Worm (Caenorhabditis elegans) whole organism, L2 larva: Measurements from ENCODE around the gene gfat-1.

ENCODE experiments used
- R02D3.7 ChIP-seq: fragments of 150-350 bp; optimal IDR thresholded peaks from 2 replicates; lab custom pipeline; 2014; ENCODE audit warnings: missing biosample characterization, missing genetic modification characterization
- Y55F3AM.14 ChIP-seq: fragments of 200-800 bp; sonication (Bioruptor generic); optimal IDR thresholded peaks from 2 replicates; lab custom pipeline; 2018; ENCODE audit warnings: mild to moderate bottlenecking, missing genetic modification characterization, missing compliant biosample characterization
- alr-1 ChIP-seq: fragments of 150-350 bp; optimal IDR thresholded peaks from 2 replicates; lab custom pipeline; 2014; ENCODE audit warnings: missing biosample characterization, missing genetic modification characterization
- aly-2 ChIP-seq: fragments of 150-350 bp; optimal IDR thresholded peaks from 2 replicates; lab custom pipeline; 2014; ENCODE audit warnings: missing biosample characterization, missing genetic modification characterization
- ama-1 ChIP-seq: fragments of 150-350 bp; optimal IDR thresholded peaks from 2 replicates; lab custom pipeline; 2018; ENCODE audit warnings: inconsistent platforms
- ceh-16 ChIP-seq: fragments of 150-350 bp; optimal IDR thresholded peaks from 2 replicates; lab custom pipeline; 2014; ENCODE audit warnings: missing biosample characterization, missing genetic modification characterization
- ceh-82 ChIP-seq: fragments of 150-350 bp; optimal IDR thresholded peaks from 2 replicates; lab custom pipeline; 2014; ENCODE audit warnings: missing biosample characterization, missing genetic modification characterization
- crh-2 ChIP-seq: sonication (generic microtip); optimal IDR thresholded peaks from 2 replicates; lab custom pipeline; 2017; ENCODE audit warnings: missing biosample characterization, missing genetic modification characterization
- dmd-4 ChIP-seq: sonication (generic microtip); optimal IDR thresholded peaks from 2 replicates; lab custom pipeline; 2017; ENCODE audit warnings: missing biosample characterization, missing genetic modification characterization
- egl-27 ChIP-seq: sonication (generic microtip); optimal IDR thresholded peaks from 3 replicates; lab custom pipeline; 2017; ENCODE audit warnings: missing biosample characterization, missing genetic modification reagents, missing genetic modification characterization
- elt-1 ChIP-seq: fragments of 150-350 bp; optimal IDR thresholded peaks from 2 replicates; lab custom pipeline; 2014; ENCODE audit warnings: missing biosample characterization, missing genetic modification characterization
- fos-1 ChIP-seq: fragments of 150-350 bp; optimal IDR thresholded peaks from 2 replicates; lab custom pipeline; 2014; ENCODE audit warnings: missing biosample characterization, missing genetic modification characterization
- gmeb-1 ChIP-seq: fragments of 150-350 bp; optimal IDR thresholded peaks from 2 replicates; lab custom pipeline; 2014; ENCODE audit warnings: missing biosample characterization, missing genetic modification characterization
- lin-13 ChIP-seq: fragments of 150-350 bp; optimal IDR thresholded peaks from 2 replicates; lab custom pipeline; 2014; ENCODE audit warnings: missing biosample characterization, missing genetic modification reagents, missing genetic modification characterization
- lin-39 ChIP-seq: fragments of 150-350 bp; optimal IDR thresholded peaks from 2 replicates; lab custom pipeline; 2014; ENCODE audit warnings: missing biosample characterization, missing genetic modification reagents, missing genetic modification characterization
- lsy-2 ChIP-seq, 2 experiments: fragments of 150-350 bp in 1 of 2; sonication (generic microtip) in 1 of 2; optimal IDR thresholded peaks; 2 replicates each; lab custom pipeline; 2014 to 2017; ENCODE audit warnings: missing biosample characterization in 2 of 2, missing genetic modification characterization in 2 of 2
- mdl-1 ChIP-seq, 2 experiments: fragments of 150-350 bp in 1 of 2; sonication (generic microtip) in 1 of 2; optimal IDR thresholded peaks; 2 replicates each; lab custom pipeline; 2017; ENCODE audit warnings: missing biosample characterization in 2 of 2, missing genetic modification characterization in 2 of 2
- nhr-10 ChIP-seq: sonication (generic microtip); optimal IDR thresholded peaks from 2 replicates; lab custom pipeline; 2017; ENCODE audit warnings: missing biosample characterization, missing genetic modification characterization
- nhr-129 ChIP-seq: fragments of 150-350 bp; optimal IDR thresholded peaks from 2 replicates; lab custom pipeline; 2014; ENCODE audit warnings: missing biosample characterization, missing genetic modification characterization
- nhr-21 ChIP-seq: fragments of 150-350 bp; optimal IDR thresholded peaks from 2 replicates; lab custom pipeline; 2014; ENCODE audit warnings: missing biosample characterization, missing genetic modification characterization
- nhr-23 ChIP-seq: fragments of 150-350 bp; optimal IDR thresholded peaks from 2 replicates; lab custom pipeline; 2014; ENCODE audit warnings: missing biosample characterization, missing genetic modification reagents, missing genetic modification characterization
- nhr-237 ChIP-seq: fragments of 150-350 bp; optimal IDR thresholded peaks from 2 replicates; lab custom pipeline; 2014; ENCODE audit warnings: missing biosample characterization, missing genetic modification characterization
- nhr-77 ChIP-seq: fragments of 150-350 bp; optimal IDR thresholded peaks from 2 replicates; lab custom pipeline; 2014; ENCODE audit warnings: missing biosample characterization, missing genetic modification characterization
- peb-1 ChIP-seq: fragments of 150-350 bp; optimal IDR thresholded peaks from 2 replicates; lab custom pipeline; 2014; ENCODE audit warnings: missing biosample characterization, missing genetic modification characterization
- sem-4 ChIP-seq: fragments of 150-350 bp; optimal IDR thresholded peaks from 2 replicates; lab custom pipeline; 2014; ENCODE audit warnings: missing biosample characterization, missing genetic modification reagents, missing genetic modification characterization
- skn-1 ChIP-seq: sonication (generic microtip); optimal IDR thresholded peaks from 2 replicates; lab custom pipeline; 2017; ENCODE audit warnings: missing biosample characterization, missing genetic modification characterization
- sma-3 ChIP-seq: sonication (generic microtip); optimal IDR thresholded peaks from 2 replicates; lab custom pipeline; 2016; ENCODE audit warnings: missing genetic modification reagents, missing genetic modification characterization, missing compliant biosample characterization
- sma-9 ChIP-seq, 2 experiments: fragments of 150-350 bp in 1 of 2; sonication (generic microtip) in 1 of 2; optimal IDR thresholded peaks; 2 replicates each; lab custom pipeline; 2014 to 2016; ENCODE audit warnings: missing genetic modification characterization in 2 of 2, mild to moderate bottlenecking in 1 of 2, missing biosample characterization in 1 of 2, missing compliant biosample characterization in 1 of 2, missing genetic modification reagents in 1 of 2, moderate library complexity in 1 of 2
- snpc-4 ChIP-seq: fragments of 150-350 bp; optimal IDR thresholded peaks from 2 replicates; lab custom pipeline; 2014; ENCODE audit warnings: missing biosample characterization, missing genetic modification characterization
- ztf-1 ChIP-seq: fragments of 200-800 bp; sonication (Bioruptor generic); conservative IDR thresholded peaks from 2 replicates; pipeline ENCODE4 v1.3.6; 2022; ENCODE audit warnings: missing genetic modification characterization, missing compliant biosample characterization
- ztf-11 ChIP-seq: sonication (generic microtip); optimal IDR thresholded peaks from 2 replicates; lab custom pipeline; 2017; ENCODE audit warnings: missing biosample characterization, missing genetic modification characterization
- ztf-4 ChIP-seq: fragments of 150-350 bp; optimal IDR thresholded peaks from 2 replicates; lab custom pipeline; 2014; ENCODE audit warnings: missing biosample characterization, missing genetic modification characterization

Gene gfat-1

ce11 chrII:11545299-11545951 lies 49.8 kb downstream of the gfat-1 start, which contains the start of gene dnj-13 (continued):
- peak; percentile 54 for TF ChIP-seq ceh-82 (tag; lab: Kevin White, UChicago)
- TF ChIP-seq egl-27, result peak; percentile 76
- peak; percentile 61 for TF ChIP-seq skn-1 (tag; lab: Kevin White, UChicago)
- peak; percentile 97 for TF ChIP-seq sma-9 (GFP tag; optimal IDR thresholded peaks at IDR 0.05; lab: Kevin White, UChicago)
- no peak for TF ChIP-seq sma-9 (tag; optimal IDR thresholded peaks at IDR 0.05; lab: Kevin White, UChicago)
- peak; percentile 89 to 92 for TF ChIP-seq lsy-2 (tag; optimal IDR thresholded peaks at IDR 0.05; lab: Kevin White, UChicago)
- peak; percentile 86 for TF ChIP-seq nhr-129 (tag; lab: Kevin White, UChicago)
- peak; percentile 30 for TF ChIP-seq lin-39 (tag; lab: Kevin White, UChicago)
- TF ChIP-seq crh-2, result peak; percentile 93
- TF ChIP-seq nhr-77 (tag; lab: Kevin White, UChicago), result peak; percentile 82
- TF ChIP-seq elt-1 (tag; lab: Kevin White, UChicago), result no peak
- TF ChIP-seq nhr-237 (tag; lab: Kevin White, UChicago), result peak; percentile 43
- peak; percentile 82 for TF ChIP-seq nhr-10 (tag; lab: Kevin White, UChicago)
- TF ChIP-seq R02D3.7 (tag; lab: Kevin White, UChicago), result peak; percentile 52
- TF ChIP-seq aly-2 (tag; lab: Kevin White, UChicago), result no peak
- TF ChIP-seq ztf-4 (tag; lab: Kevin White, UChicago), result peak; percentile 89

- no peak for TF ChIP-seq sma-3 (GFP tag; lab: Kevin White, UChicago)
- no peak for TF ChIP-seq dmd-4 (tag; lab: Kevin White, UChicago)
- TF ChIP-seq lin-13 (GFP tag; lab: Kevin White, UChicago), result no peak
- no peak for TF ChIP-seq fos-1 (tag; lab: Kevin White, UChicago)
- TF ChIP-seq skn-1 (tag; lab: Kevin White, UChicago), result no peak
- no peak for TF ChIP-seq Y55F3AM.14
- TF ChIP-seq nhr-23 (tag; lab: Kevin White, UChicago), result no peak
- TF ChIP-seq crh-2, result no peak
- TF ChIP-seq R02D3.7 (tag; lab: Kevin White, UChicago), result no peak
- TF ChIP-seq ceh-16 (tag; lab: Kevin White, UChicago), result no peak
- no peak for TF ChIP-seq mdl-1 (tag; optimal IDR thresholded peaks at IDR 0.05; lab: Kevin White, UChicago)
- TF ChIP-seq ztf-11, result no peak
- no peak for TF ChIP-seq lsy-2 (tag; optimal IDR thresholded peaks at IDR 0.05; lab: Kevin White, UChicago)
- no peak for TF ChIP-seq gmeb-1 (tag; lab: Kevin White, UChicago)
- no peak for TF ChIP-seq snpc-4
Measured at ce11 chrII:11544714-11545113, 50.5 kb downstream of the gfat-1 start, which contains the start of gene F54D5.9. Gene F54D5.9, minus strand, starts transcription at chrII:11544828.

- no peak for TF ChIP-seq aly-2 (tag; lab: Kevin White, UChicago)
- no peak for TF ChIP-seq sem-4
- TF ChIP-seq nhr-21 (tag; lab: Kevin White, UChicago), result no peak
- no peak for TF ChIP-seq ceh-16 (tag; lab: Kevin White, UChicago)
- TF ChIP-seq nhr-10 (tag; lab: Kevin White, UChicago), result no peak
- no peak for TF ChIP-seq peb-1
- no peak for TF ChIP-seq ama-1 (lab: Kevin White, UChicago)
- no peak for TF ChIP-seq ztf-1 (GFP tag; lab: Robert Waterston, UW)
- no peak for TF ChIP-seq alr-1 (tag; lab: Kevin White, UChicago)
- no peak for TF ChIP-seq fos-1 (tag; lab: Kevin White, UChicago)
- TF ChIP-seq dmd-4 (tag; lab: Kevin White, UChicago), result no peak
- TF ChIP-seq ceh-82 (tag; lab: Kevin White, UChicago), result no peak
Measured at ce11 chrII:11542958-11543357, 52.3 kb downstream of the gfat-1 start.
